Worm (Caenorhabditis elegans) whole organism, L4 larva: ENCODE measurements around the gene srxa-9.

Experiments used
- F26F4.8 ChIP-seq: fragments of 200-800 bp; sonication (Bioruptor generic); conservative IDR thresholded peaks from 2 replicates; pipeline ENCODE4 v1.3.6; 2022; ENCODE audit warnings: missing genetic modification characterization, missing compliant biosample characterization
- F37D6.2 ChIP-seq: sonication (generic microtip); optimal IDR thresholded peaks from 2 replicates; lab custom pipeline; 2016; ENCODE audit warnings: mild to moderate bottlenecking, missing genetic modification characterization, missing compliant biosample characterization
- T20F7.1 ChIP-seq: fragments of 200-800 bp; sonication (Bioruptor generic); optimal IDR thresholded peaks from 2 replicates; lab custom pipeline; 2018; ENCODE audit warnings: mild to moderate bottlenecking, missing genetic modification characterization, missing compliant biosample characterization
- Y5F2A.4 ChIP-seq: fragments of 200-800 bp; sonication (Bioruptor generic); optimal IDR thresholded peaks from 2 replicates; lab custom pipeline; 2018; ENCODE audit warnings: mild to moderate bottlenecking, missing genetic modification characterization, missing compliant biosample characterization
- Y75B8A.6 ChIP-seq: fragments of 200-800 bp; sonication (Bioruptor generic); IDR thresholded peaks from 2 replicates; pipeline ENCODE4 v1.3.6; 2022; ENCODE audit warnings: missing genetic modification reagents, missing genetic modification characterization, missing compliant biosample characterization
- ama-1 ChIP-seq: fragments of 150-350 bp; optimal IDR thresholded peaks from 2 replicates; lab custom pipeline; 2014; ENCODE audit warnings: inconsistent platforms, mixed read lengths
- arid-1 ChIP-seq: fragments of 200-800 bp; sonication (Bioruptor generic); conservative IDR thresholded peaks from 2 replicates; pipeline ENCODE4 v1.3.6; 2022; ENCODE audit warnings: missing genetic modification reagents, missing genetic modification characterization, missing compliant biosample characterization
- attf-4 ChIP-seq: sonication (generic microtip); optimal IDR thresholded peaks from 3 replicates; lab custom pipeline; 2017; ENCODE audit warnings: missing biosample characterization, missing genetic modification characterization
- ceh-20 ChIP-seq: fragments of 200-800 bp; sonication (Bioruptor generic); IDR thresholded peaks from 2 replicates; pipeline ENCODE4 v1.3.6; 2022; ENCODE audit warnings: missing genetic modification reagents, missing genetic modification characterization, missing compliant biosample characterization
- ceh-32 ChIP-seq: sonication (generic microtip); optimal IDR thresholded peaks from 2 replicates; lab custom pipeline; 2016; ENCODE audit warnings: mild to moderate bottlenecking, missing genetic modification characterization, missing compliant biosample characterization; ENCODE audit not compliant: poor library complexity
- ceh-44 ChIP-seq: fragments of 200-800 bp; sonication (Bioruptor generic); IDR thresholded peaks from 2 replicates; pipeline ENCODE4 v1.3.6; 2022; ENCODE audit warnings: missing genetic modification reagents, missing genetic modification characterization, missing compliant biosample characterization
- ceh-62 ChIP-seq: sonication (generic microtip); optimal IDR thresholded peaks from 2 replicates; lab custom pipeline; 2017; ENCODE audit warnings: missing biosample characterization, missing genetic modification characterization
- cey-2 ChIP-seq: sonication (generic microtip); optimal IDR thresholded peaks from 3 replicates; lab custom pipeline; 2017; ENCODE audit warnings: missing genetic modification characterization, mild to moderate bottlenecking, missing compliant biosample characterization, antibody characterized with exemption, borderline replicate concordance; ENCODE audit not compliant: insufficient read depth
- daf-12 ChIP-seq: fragments of 150-350 bp; optimal IDR thresholded peaks from 2 replicates; lab custom pipeline; 2014; ENCODE audit warnings: missing biosample characterization, missing genetic modification reagents, missing genetic modification characterization
- daf-16 ChIP-seq, 3 experiments: sonication (generic microtip); optimal IDR thresholded peaks; 2 replicates each; lab custom pipeline; 2016 to 2017; ENCODE audit warnings: missing genetic modification characterization in 3 of 3, missing genetic modification reagents in 3 of 3, mild to moderate bottlenecking in 2 of 3, missing compliant biosample characterization in 2 of 3, missing biosample characterization in 1 of 3, moderate library complexity in 1 of 3
- dpl-1 ChIP-seq: fragments of 150-350 bp; optimal IDR thresholded peaks from 2 replicates; lab custom pipeline; 2014; ENCODE audit warnings: missing biosample characterization, missing genetic modification reagents, missing genetic modification characterization
- duxl-1 ChIP-seq: sonication (generic microtip); optimal IDR thresholded peaks from 2 replicates; lab custom pipeline; 2016; ENCODE audit warnings: mild to moderate bottlenecking, missing genetic modification characterization, moderate library complexity, missing compliant biosample characterization; ENCODE audit not compliant: poor library complexity
- dve-1 ChIP-seq: sonication (generic microtip); optimal IDR thresholded peaks from 2 replicates; lab custom pipeline; 2017; ENCODE audit warnings: antibody characterized with exemption, mild to moderate bottlenecking, missing genetic modification characterization, missing compliant biosample characterization; ENCODE audit not compliant: insufficient read depth
- egl-43 ChIP-seq: fragments of 200-800 bp; sonication (Bioruptor generic); IDR thresholded peaks from 2 replicates; pipeline ENCODE4 v1.3.6; 2022; ENCODE audit warnings: missing genetic modification reagents, missing genetic modification characterization, missing compliant biosample characterization
- hlh-11 ChIP-seq: fragments of 200-800 bp; sonication (Bioruptor generic); optimal IDR thresholded peaks from 2 replicates; lab custom pipeline; 2018; ENCODE audit warnings: mild to moderate bottlenecking, missing genetic modification characterization, missing compliant biosample characterization
- lin-1 ChIP-seq: fragments of 200-800 bp; sonication (Bioruptor generic); IDR thresholded peaks from 2 replicates; pipeline ENCODE4 v1.3.6; 2022; ENCODE audit warnings: missing genetic modification reagents, missing genetic modification characterization, missing compliant biosample characterization
- lin-13 ChIP-seq: fragments of 150-350 bp; optimal IDR thresholded peaks from 2 replicates; lab custom pipeline; 2014; ENCODE audit warnings: missing biosample characterization, missing genetic modification reagents, missing genetic modification characterization
- lin-29 ChIP-seq: fragments of 200-800 bp; sonication (Bioruptor generic); IDR thresholded peaks from 2 replicates; pipeline ENCODE4 v1.3.6; 2022; ENCODE audit warnings: missing genetic modification reagents, missing genetic modification characterization, missing compliant biosample characterization
- madf-9 ChIP-seq: fragments of 200-800 bp; sonication (Bioruptor generic); conservative IDR thresholded peaks from 2 replicates; pipeline ENCODE4 v1.3.6; 2022; ENCODE audit warnings: missing genetic modification reagents, missing genetic modification characterization, missing compliant biosample characterization
- mdl-1 ChIP-seq, 2 experiments: fragments of 150-350 bp in 1 of 2; sonication (generic microtip) in 1 of 2; optimal IDR thresholded peaks; 2 replicates each; lab custom pipeline; 2014 to 2017; ENCODE audit warnings: missing biosample characterization in 2 of 2, missing genetic modification characterization in 2 of 2
- mdt-29 ChIP-seq: fragments of 200-800 bp; sonication (Bioruptor generic); IDR thresholded peaks from 2 replicates; pipeline ENCODE4 v1.3.6; 2022; ENCODE audit warnings: missing genetic modification reagents, missing genetic modification characterization, missing compliant biosample characterization
- mep-1 ChIP-seq: fragments of 150-350 bp; sonication (generic microtip); optimal IDR thresholded peaks from 3 replicates; lab custom pipeline; 2014; ENCODE audit warnings: missing biosample characterization, missing genetic modification characterization
- mes-2 ChIP-seq: sonication (generic microtip); optimal IDR thresholded peaks from 2 replicates; lab custom pipeline; 2016; ENCODE audit warnings: missing genotype, mild to moderate bottlenecking, missing genetic modification characterization, missing compliant biosample characterization; ENCODE audit not compliant: poor library complexity, severe bottlenecking
- mxl-3 ChIP-seq: fragments of 200-800 bp; sonication (Bioruptor generic); optimal IDR thresholded peaks from 2 replicates; lab custom pipeline; 2018; ENCODE audit warnings: mild to moderate bottlenecking, missing genetic modification characterization, missing compliant biosample characterization
- nhr-10 ChIP-seq: fragments of 150-350 bp; optimal IDR thresholded peaks from 2 replicates; lab custom pipeline; 2014; ENCODE audit warnings: missing biosample characterization, missing genetic modification characterization
- nhr-28 ChIP-seq: fragments of 150-350 bp; optimal IDR thresholded peaks from 2 replicates; lab custom pipeline; 2014; ENCODE audit warnings: missing biosample characterization, missing genetic modification characterization
- nhr-41 ChIP-seq: fragments of 200-800 bp; sonication (Bioruptor generic); IDR thresholded peaks from 2 replicates; pipeline ENCODE4 v1.3.6; 2022; ENCODE audit warnings: missing genetic modification reagents, missing genetic modification characterization, missing compliant biosample characterization
- nhr-48 ChIP-seq: sonication (generic microtip); optimal IDR thresholded peaks from 2 replicates; lab custom pipeline; 2016; ENCODE audit warnings: mild to moderate bottlenecking, missing genetic modification characterization, missing compliant biosample characterization
- nhr-77 ChIP-seq: fragments of 150-350 bp; optimal IDR thresholded peaks from 2 replicates; lab custom pipeline; 2014; ENCODE audit warnings: missing biosample characterization, missing genetic modification characterization
- php-3 ChIP-seq: fragments of 200-800 bp; sonication (Bioruptor generic); IDR thresholded peaks from 2 replicates; pipeline ENCODE4 v1.3.6; 2022; ENCODE audit warnings: missing genetic modification reagents, missing genetic modification characterization, missing compliant biosample characterization
- pqm-1 ChIP-seq: sonication (generic microtip); optimal IDR thresholded peaks from 2 replicates; lab custom pipeline; 2017; ENCODE audit warnings: missing biosample characterization, missing genetic modification characterization
- rbr-2 ChIP-seq: sonication (generic microtip); optimal IDR thresholded peaks from 2 replicates; lab custom pipeline; 2016; ENCODE audit warnings: missing genotype, missing genetic modification characterization, missing compliant biosample characterization
- snpc-1.2 ChIP-seq: fragments of 200-800 bp; sonication (Bioruptor generic); IDR thresholded peaks from 2 replicates; pipeline ENCODE4 v1.3.6; 2022; ENCODE audit warnings: missing genetic modification reagents, missing genetic modification characterization, missing compliant biosample characterization
- snpc-4 ChIP-seq: fragments of 150-350 bp; optimal IDR thresholded peaks from 2 replicates; lab custom pipeline; 2014; ENCODE audit warnings: missing biosample characterization, missing genetic modification characterization
- tra-1 ChIP-seq: fragments of 200-800 bp; sonication (Bioruptor generic); IDR thresholded peaks from 2 replicates; pipeline ENCODE4 v1.3.6; 2022; ENCODE audit warnings: missing genetic modification reagents, missing genetic modification characterization, missing compliant biosample characterization
- vab-7 ChIP-seq: fragments of 200-800 bp; sonication (Bioruptor generic); IDR thresholded peaks from 2 replicates; pipeline ENCODE4 v1.3.6; 2022; ENCODE audit warnings: missing genetic modification reagents, missing genetic modification characterization, missing compliant biosample characterization
- zag-1 ChIP-seq: fragments of 150-350 bp; optimal IDR thresholded peaks from 2 replicates; lab custom pipeline; 2014; ENCODE audit warnings: missing biosample characterization, missing genetic modification characterization
- zfp-2 ChIP-seq: sonication (generic microtip); optimal IDR thresholded peaks from 2 replicates; lab custom pipeline; 2016; ENCODE audit warnings: mild to moderate bottlenecking, missing genetic modification characterization, missing compliant biosample characterization
- zfp-3 ChIP-seq: fragments of 200-800 bp; sonication (Bioruptor generic); conservative IDR thresholded peaks from 2 replicates; pipeline ENCODE4 v1.3.6; 2022; ENCODE audit warnings: missing genetic modification reagents, missing genetic modification characterization, missing compliant biosample characterization
- zip-2 ChIP-seq: fragments of 150-350 bp; optimal IDR thresholded peaks from 2 replicates; lab custom pipeline; 2014; ENCODE audit warnings: missing biosample characterization, missing genetic modification characterization
- ztf-11 ChIP-seq: fragments of 150-350 bp; optimal IDR thresholded peaks from 2 replicates; lab custom pipeline; 2014; ENCODE audit warnings: missing biosample characterization, missing genetic modification characterization
- ztf-7 ChIP-seq: fragments of 150-350 bp; optimal IDR thresholded peaks from 2 replicates; lab custom pipeline; 2014; ENCODE audit warnings: missing biosample characterization, missing genetic modification characterization

Gene srxa-9

ce11 chrX:15709594-15709993 lies 37.2 kb upstream of the srxa-9 start (continued):
- TF ChIP-seq nhr-41 (GFP tag; lab: Robert Waterston, UW), result no peak
- peak; percentile 70 for TF ChIP-seq dve-1 (tag; lab: Kevin White, UChicago)
- peak; percentile 58 for TF ChIP-seq mep-1
- no peak for TF ChIP-seq lin-29 (GFP tag; lab: Robert Waterston, UW)
- TF ChIP-seq arid-1 (GFP tag; lab: Robert Waterston, UW), result no peak
- peak; percentile 89 for TF ChIP-seq hlh-11 (tag; lab: Kevin White, UChicago)
- TF ChIP-seq duxl-1 (tag; lab: Kevin White, UChicago), result no peak
- no peak for TF ChIP-seq daf-16 (GFP tag; optimal IDR thresholded peaks at IDR 0.05; lab: Kevin White, UChicago)
- peak; percentile 54 for TF ChIP-seq daf-16 (tag; optimal IDR thresholded peaks at IDR 0.05; lab: Kevin White, UChicago)
- TF ChIP-seq zfp-2 (tag; lab: Kevin White, UChicago), result no peak
- TF ChIP-seq mxl-3 (GFP tag; lab: Kevin White, UChicago), result peak; percentile 83
- peak; percentile 96 for TF ChIP-seq nhr-48 (tag; lab: Kevin White, UChicago)
- no peak for TF ChIP-seq daf-12
- TF ChIP-seq tra-1, result peak; percentile 68; the same call in 1 of the 2 replicates
- TF ChIP-seq F26F4.8 (GFP tag; lab: Robert Waterston, UW), result no peak
- no peak for TF ChIP-seq ceh-20 (GFP tag; lab: Robert Waterston, UW)
- TF ChIP-seq pqm-1 (tag; lab: Kevin White, UChicago), result peak; percentile 43
- TF ChIP-seq zag-1 (tag; lab: Kevin White, UChicago), result no peak
- no peak for TF ChIP-seq madf-9 (GFP tag; lab: Robert Waterston, UW)
- peak; percentile 93 for TF ChIP-seq nhr-28 (tag; lab: Kevin White, UChicago)
- TF ChIP-seq ama-1 (lab: Kevin White, UChicago), result no peak
- TF ChIP-seq T20F7.1 (GFP tag; lab: Kevin White, UChicago), result no peak
- TF ChIP-seq nhr-10 (tag; lab: Kevin White, UChicago), result peak; percentile 89
- no peak for TF ChIP-seq rbr-2 (tag; lab: Kevin White, UChicago)
- no peak for TF ChIP-seq lin-1
- TF ChIP-seq nhr-77 (tag; lab: Kevin White, UChicago), result peak; percentile 70
- no peak for TF ChIP-seq ztf-7 (tag; lab: Kevin White, UChicago)
- no peak for TF ChIP-seq vab-7 (GFP tag; lab: Robert Waterston, UW)
- TF ChIP-seq mdl-1 (tag; optimal IDR thresholded peaks at IDR 0.05; lab: Kevin White, UChicago), result peak; percentile 85 to 90

DNA sequence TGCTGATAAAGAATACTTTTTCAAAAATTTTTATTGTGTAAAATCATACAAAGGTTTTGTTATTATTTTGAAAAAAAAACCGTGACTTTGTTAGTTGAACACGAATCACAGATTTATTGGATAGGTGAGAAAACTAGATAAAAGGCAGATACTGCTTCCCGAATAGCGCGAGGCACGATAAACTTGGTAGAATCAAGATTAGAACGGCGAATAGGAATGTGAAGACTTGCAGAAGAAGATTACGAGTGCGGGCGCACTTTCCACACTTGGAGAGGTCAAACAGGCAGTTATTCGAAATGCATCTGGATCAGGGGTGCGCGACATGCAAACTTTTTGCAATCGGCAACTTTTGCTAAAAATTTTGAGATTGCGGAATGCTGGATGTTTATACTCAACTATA lies 33.6 kb upstream of the srxa-9 start:
- TF ChIP-seq Y75B8A.6 (GFP tag; lab: Robert Waterston, UW) (no peak), snpc-4 (tag; lab: Kevin White, UChicago) (no peak), snpc-1.2 (GFP tag; lab: Robert Waterston, UW) (no peak), attf-4 (tag; lab: Kevin White, UChicago) (no peak), F37D6.2 (tag; lab: Kevin White, UChicago) (no peak), php-3 (GFP tag; lab: Robert Waterston, UW) (no peak), ceh-32 (tag; lab: Kevin White, UChicago) (no peak), mes-2 (tag; lab: Kevin White, UChicago) (no peak), ceh-44 (GFP tag; lab: Robert Waterston, UW) (no peak), F26F4.8 (GFP tag; lab: Robert Waterston, UW) (no peak), dpl-1 (GFP tag; lab: Kevin White, UChicago) (no peak), mdl-1 (tag; optimal IDR thresholded peaks at IDR 0.05; lab: Kevin White, UChicago) (no peak)

- no peak for TF ChIP-seq ama-1 (lab: Kevin White, UChicago)
- TF ChIP-seq mdt-29 (GFP tag; lab: Robert Waterston, UW), result no peak
- TF ChIP-seq ztf-11 (tag; lab: Kevin White, UChicago), result no peak
- TF ChIP-seq egl-43 (GFP tag; lab: Robert Waterston, UW), result peak; percentile 53; the same call in 1 of the 2 replicates
- no peak for TF ChIP-seq ceh-62 (tag; lab: Kevin White, UChicago)
- TF ChIP-seq zfp-3 (GFP tag; lab: Robert Waterston, UW), result no peak
- TF ChIP-seq lin-13, result no peak
- no peak for TF ChIP-seq zip-2 (tag; lab: Kevin White, UChicago)
- no peak for TF ChIP-seq ceh-32 (tag; lab: Kevin White, UChicago)
- peak; percentile 62; the same call in 1 of the 2 replicates for TF ChIP-seq snpc-1.2 (GFP tag; lab: Robert Waterston, UW)
- TF ChIP-seq php-3 (GFP tag; lab: Robert Waterston, UW), result no peak
- TF ChIP-seq tra-1, result no peak
- TF ChIP-seq daf-16 (GFP tag; optimal IDR thresholded peaks at IDR 0.05; lab: Kevin White, UChicago), result no peak
- TF ChIP-seq daf-16 (tag; optimal IDR thresholded peaks at IDR 0.05; lab: Kevin White, UChicago), result no peak
- no peak for TF ChIP-seq Y5F2A.4 (GFP tag; lab: Kevin White, UChicago)
- TF ChIP-seq cey-2 (tag; lab: Kevin White, UChicago), result no peak
Measured at ce11 chrX:15716971-15717370, 29.8 kb upstream of the srxa-9 start.
